Fruit fly (Drosophila melanogaster) whole organism, prepupa: ENCODE data around the gene CG16959.
A peak's percentile ranks its signal among the peaks of the same experiment; 100 is the strongest.

ENCODE experiments used
- Blimp-1 ChIP-seq: fragments of 200-800 bp; sonication (Bioruptor generic); optimal IDR thresholded peaks from 3 replicates; lab custom pipeline; 2017; ENCODE audit warnings: missing biosample characterization, missing genetic modification characterization, mild to moderate bottlenecking, moderate library complexity, missing genetic modification reagents
- CG11294 ChIP-seq: fragments of 200-800 bp; sonication (Bioruptor generic); IDR thresholded peaks from 2 replicates; pipeline ENCODE4 v1.3.6; 2022; ENCODE audit warnings: missing biosample characterization, missing genetic modification characterization
- CG11762 ChIP-seq: fragments of 200-800 bp; sonication (Bioruptor generic); optimal IDR thresholded peaks from 3 replicates; lab custom pipeline; 2016; ENCODE audit warnings: missing biosample characterization, missing genetic modification characterization; ENCODE audit not compliant: insufficient read depth
- CG11902 ChIP-seq: fragments of 200-800 bp; sonication (Bioruptor generic); optimal IDR thresholded peaks from 3 replicates; lab custom pipeline; 2016; ENCODE audit warnings: missing biosample characterization, missing genetic modification characterization
- CG15336 ChIP-seq: fragments of 200-800 bp; sonication (Bioruptor generic); IDR thresholded peaks from 2 replicates; pipeline ENCODE4 v1.3.6; 2022; ENCODE audit warnings: missing biosample characterization, missing genetic modification characterization
- CG1621 ChIP-seq: fragments of 200-800 bp; sonication (Bioruptor generic); optimal IDR thresholded peaks from 3 replicates; lab custom pipeline; 2018; ENCODE audit warnings: missing biosample characterization, mild to moderate bottlenecking, missing genetic modification characterization
- CG16779 ChIP-seq: fragments of 200-800 bp; sonication (Bioruptor generic); optimal IDR thresholded peaks from 3 replicates; lab custom pipeline; 2017; ENCODE audit warnings: missing biosample characterization, mild to moderate bottlenecking, missing genetic modification characterization
- CG3032 ChIP-seq: fragments of 200-800 bp; optimal IDR thresholded peaks from 2 replicates; lab custom pipeline; 2019; ENCODE audit warnings: missing biosample characterization, mild to moderate bottlenecking, missing genetic modification characterization, moderate library complexity
- CG31627 ChIP-seq: fragments of 200-800 bp; sonication (Bioruptor generic); optimal IDR thresholded peaks from 3 replicates; lab custom pipeline; 2016; ENCODE audit warnings: missing biosample characterization, missing genetic modification characterization
- CG32006 ChIP-seq: fragments of 200-800 bp; sonication (Bioruptor generic); optimal IDR thresholded peaks from 3 replicates; lab custom pipeline; 2017; ENCODE audit warnings: missing biosample characterization, mild to moderate bottlenecking, missing genetic modification characterization
- CG34406 ChIP-seq: fragments of 200-800 bp; sonication (Bioruptor generic); optimal IDR thresholded peaks from 3 replicates; lab custom pipeline; 2016; ENCODE audit warnings: missing biosample characterization, missing genetic modification characterization
- CG3919 ChIP-seq: fragments of 200-800 bp; sonication (Bioruptor generic); optimal IDR thresholded peaks from 3 replicates; lab custom pipeline; 2016; ENCODE audit warnings: missing biosample characterization, missing genetic modification characterization
- CG6163 ChIP-seq: fragments of 200-800 bp; sonication (Bioruptor generic); IDR thresholded peaks from 3 replicates; pipeline ENCODE4 v1.3.6; 2022; ENCODE audit warnings: missing biosample characterization, missing genetic modification characterization
- CG6808 ChIP-seq: fragments of 200-800 bp; sonication (Bioruptor generic); optimal IDR thresholded peaks from 3 replicates; lab custom pipeline; 2017; ENCODE audit warnings: missing biosample characterization, missing genetic modification characterization, mild to moderate bottlenecking, moderate library complexity, missing genetic modification reagents
- CG7368 ChIP-seq: fragments of 200-800 bp; sonication (Bioruptor generic); optimal IDR thresholded peaks from 3 replicates; lab custom pipeline; 2016; ENCODE audit warnings: missing biosample characterization, missing genetic modification characterization
- CG8119 ChIP-seq: fragments of 200-800 bp; sonication (Bioruptor generic); IDR thresholded peaks from 3 replicates; pipeline ENCODE4 v1.3.6; 2022; ENCODE audit warnings: missing biosample characterization, missing genetic modification characterization
- CG8319 ChIP-seq: fragments of 200-800 bp; sonication (Bioruptor generic); optimal IDR thresholded peaks from 3 replicates; lab custom pipeline; 2016; ENCODE audit warnings: missing biosample characterization, missing genetic modification characterization
- CG8632 ChIP-seq: fragments of 200-800 bp; sonication (Bioruptor generic); optimal IDR thresholded peaks from 3 replicates; lab custom pipeline; 2016; ENCODE audit warnings: missing biosample characterization, missing genetic modification characterization
- CG9139 ChIP-seq: fragments of 200-800 bp; sonication (Bioruptor generic); optimal IDR thresholded peaks from 3 replicates; lab custom pipeline; 2017; ENCODE audit warnings: missing biosample characterization, mild to moderate bottlenecking, missing genetic modification characterization
- Eip75B ChIP-seq: fragments of 200-800 bp; sonication (Bioruptor generic); optimal IDR thresholded peaks from 3 replicates; lab custom pipeline; 2016; ENCODE audit warnings: missing biosample characterization, missing genetic modification characterization
- Eip93F ChIP-seq: fragments of 200-800 bp; sonication (Bioruptor generic); optimal IDR thresholded peaks from 2 replicates; lab custom pipeline; 2016; ENCODE audit warnings: missing biosample characterization, mild to moderate bottlenecking, missing genetic modification characterization
- Ets96B ChIP-seq: fragments of 200-800 bp; optimal IDR thresholded peaks from 2 replicates; lab custom pipeline; 2019; ENCODE audit warnings: missing biosample characterization, mild to moderate bottlenecking, missing genetic modification characterization, moderate library complexity
- Gug ChIP-seq: fragments of 200-800 bp; sonication (Bioruptor generic); IDR thresholded peaks from 2 replicates; pipeline ENCODE4 v1.3.6; 2022; ENCODE audit warnings: missing biosample characterization, missing genetic modification characterization
- Hr38 ChIP-seq: sonication (Bioruptor generic); optimal IDR thresholded peaks from 2 replicates; lab custom pipeline; 2016; ENCODE audit warnings: missing biosample characterization, missing genetic modification characterization
- Hr39 ChIP-seq: fragments of 200-800 bp; sonication (Bioruptor generic); optimal IDR thresholded peaks from 2 replicates; lab custom pipeline; 2016; ENCODE audit warnings: missing biosample characterization, missing genetic modification characterization
- Lpt ChIP-seq: fragments of 200-800 bp; sonication (Bioruptor generic); optimal IDR thresholded peaks from 3 replicates; lab custom pipeline; 2016; ENCODE audit warnings: missing biosample characterization, missing genetic modification characterization
- Met ChIP-seq: fragments of 200-800 bp; sonication (Bioruptor generic); optimal IDR thresholded peaks from 3 replicates; lab custom pipeline; 2016; ENCODE audit warnings: missing biosample characterization, missing genetic modification characterization
- OdsH ChIP-seq: fragments of 200-800 bp; sonication (Bioruptor generic); optimal IDR thresholded peaks from 3 replicates; lab custom pipeline; 2016; ENCODE audit warnings: missing biosample characterization, missing genetic modification characterization
- Smox ChIP-seq: fragments of 200-800 bp; sonication (Bioruptor generic); optimal IDR thresholded peaks from 3 replicates; lab custom pipeline; 2016; ENCODE audit warnings: missing biosample characterization, missing genetic modification characterization
- Sox102F ChIP-seq: fragments of 200-800 bp; sonication (Bioruptor generic); optimal IDR thresholded peaks from 2 replicates; lab custom pipeline; 2016; ENCODE audit warnings: missing biosample characterization, mild to moderate bottlenecking, missing genetic modification characterization
- Sox14 ChIP-seq: fragments of 200-800 bp; sonication (Bioruptor generic); optimal IDR thresholded peaks from 3 replicates; lab custom pipeline; 2016; ENCODE audit warnings: missing biosample characterization, missing genetic modification characterization
- Sox15 ChIP-seq: fragments of 200-800 bp; sonication (Bioruptor generic); optimal IDR thresholded peaks from 3 replicates; lab custom pipeline; 2016; ENCODE audit warnings: missing biosample characterization, missing genetic modification characterization
- achi ChIP-seq: fragments of 200-800 bp; sonication (Bioruptor generic); optimal IDR thresholded peaks from 3 replicates; lab custom pipeline; 2016; ENCODE audit warnings: missing biosample characterization, missing genetic modification characterization
- acj6 ChIP-seq: fragments of 200-800 bp; sonication (Bioruptor generic); optimal IDR thresholded peaks from 3 replicates; lab custom pipeline; 2016; ENCODE audit warnings: missing biosample characterization, missing genetic modification characterization
- cyc ChIP-seq: fragments of 200-800 bp; sonication (Bioruptor generic); optimal IDR thresholded peaks from 3 replicates; lab custom pipeline; 2016; ENCODE audit warnings: missing biosample characterization, missing genetic modification characterization
- dac ChIP-seq: fragments of 200-800 bp; sonication (Bioruptor generic); optimal IDR thresholded peaks from 2 replicates; lab custom pipeline; 2017; ENCODE audit warnings: missing biosample characterization, mild to moderate bottlenecking, missing genetic modification characterization
- fd59A ChIP-seq: fragments of 200-800 bp; sonication (Bioruptor generic); optimal IDR thresholded peaks from 2 replicates; lab custom pipeline; 2017; ENCODE audit warnings: missing biosample characterization, mild to moderate bottlenecking, missing genetic modification characterization, missing genetic modification reagents
- fkh ChIP-seq: fragments of 200-800 bp; sonication (Bioruptor generic); optimal IDR thresholded peaks from 3 replicates; lab custom pipeline; 2017; ENCODE audit warnings: missing biosample characterization, mild to moderate bottlenecking, missing genetic modification characterization, moderate library complexity
- lz ChIP-seq: fragments of 200-800 bp; sonication (Bioruptor generic); optimal IDR thresholded peaks from 3 replicates; lab custom pipeline; 2016; ENCODE audit warnings: missing biosample characterization, missing genetic modification characterization
- net ChIP-seq: fragments of 200-800 bp; sonication (Bioruptor generic); optimal IDR thresholded peaks from 3 replicates; lab custom pipeline; 2016; ENCODE audit warnings: missing biosample characterization, missing genetic modification characterization
- salr ChIP-seq, 2 experiments: fragments of 200-800 bp; sonication (Bioruptor generic); optimal IDR thresholded peaks; 3 replicates each; lab custom pipeline; 2016 to 2018; ENCODE audit warnings: missing biosample characterization in 2 of 2, missing genetic modification characterization in 2 of 2, mild to moderate bottlenecking in 1 of 2
- spab ChIP-seq: fragments of 200-800 bp; sonication (Bioruptor generic); optimal IDR thresholded peaks from 2 replicates; lab custom pipeline; 2017; ENCODE audit warnings: missing biosample characterization, mild to moderate bottlenecking, missing genetic modification characterization, missing genetic modification reagents
- ss ChIP-seq, 2 experiments: fragments of 200-800 bp; sonication (Bioruptor generic); optimal IDR thresholded peaks; 2 replicates in 1 of 2; 3 replicates in 1 of 2; lab custom pipeline; 2017 to 2018; ENCODE audit warnings: mild to moderate bottlenecking in 2 of 2, missing biosample characterization in 2 of 2, missing genetic modification characterization in 2 of 2, moderate library complexity in 1 of 2
- svp ChIP-seq: fragments of 200-800 bp; sonication (Bioruptor generic); peaks from one replicate; lab custom pipeline; 2016; ENCODE audit warnings: missing biosample characterization, missing genetic modification characterization
- topi ChIP-seq: fragments of 200-800 bp; sonication (Bioruptor generic); optimal IDR thresholded peaks from 3 replicates; lab custom pipeline; 2016; ENCODE audit warnings: missing biosample characterization, missing genetic modification characterization
- vri ChIP-seq: fragments of 200-800 bp; sonication (Bioruptor generic); optimal IDR thresholded peaks from 3 replicates; lab custom pipeline; 2016; ENCODE audit warnings: missing biosample characterization, mild to moderate bottlenecking, missing genetic modification characterization

The CG16959 gene

DNA sequence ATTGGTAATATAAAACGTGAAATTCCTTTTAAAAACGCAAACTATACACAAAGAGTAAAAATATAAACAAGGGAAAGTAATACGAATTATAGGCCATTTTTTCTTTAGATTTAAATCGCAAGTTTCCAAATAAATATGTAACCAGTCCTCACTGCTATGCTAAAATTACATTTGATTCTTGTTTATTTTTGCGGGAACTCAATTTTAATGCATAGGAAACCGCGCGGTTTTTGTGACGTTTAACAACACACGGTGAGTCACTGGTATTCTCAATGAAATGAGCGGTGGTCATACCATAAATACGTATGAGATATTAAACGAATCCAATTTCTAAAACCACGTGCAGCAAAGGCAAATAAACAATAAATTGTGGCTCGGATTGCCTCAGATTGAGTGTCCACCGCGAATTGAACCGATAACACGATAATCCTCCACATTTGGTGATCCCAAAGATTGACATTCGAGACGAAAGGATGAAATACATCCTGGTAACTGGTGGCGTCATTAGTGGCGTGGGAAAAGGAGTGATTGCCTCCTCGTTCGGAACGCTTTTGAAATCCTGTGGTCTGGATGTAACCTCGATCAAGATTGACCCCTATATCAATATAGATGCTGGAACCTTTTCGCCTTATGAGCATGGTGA, 27.1 kb downstream of the CG16959 start, which contains the start of gene Ctps (continued):
- TF ChIP-seq Met (GFP tag; lab: Kevin White, UChicago) (no peak), CG9139 (GFP tag; lab: Kevin White, UChicago) (no peak), topi (GFP tag; lab: Kevin White, UChicago) (peak; percentile 18), CG11762 (no peak), CG8319 (GFP tag; lab: Kevin White, UChicago) (no peak), OdsH (GFP tag; lab: Kevin White, UChicago) (no peak), spab (GFP tag; lab: Kevin White, UChicago) (no peak), Lpt (GFP tag; lab: Kevin White, UChicago) (no peak), CG3919 (GFP tag; lab: Kevin White, UChicago) (no peak), fkh (GFP tag; lab: Kevin White, UChicago) (peak; percentile 63), CG34406 (GFP tag; lab: Kevin White, UChicago) (no peak), CG8119 (GFP tag; lab: Robert Waterston, UW) (no peak), svp (no peak), Smox (GFP tag; lab: Kevin White, UChicago) (no peak), CG31627 (GFP tag; lab: Kevin White, UChicago) (no peak), Ets96B (tag; lab: Kevin White, UChicago) (no peak), fd59A (GFP tag; lab: Kevin White, UChicago) (no peak), Sox14 (GFP tag; lab: Kevin White, UChicago) (peak; percentile 8), Hr38 (GFP tag; lab: Kevin White, UChicago) (no peak), ss (GFP tag; optimal IDR thresholded peaks at IDR 0.05; lab: Kevin White, UChicago) (no peak), CG3032 (tag; lab: Kevin White, UChicago) (no peak), CG1621 (tag; lab: Kevin White, UChicago) (no peak), CG32006 (no peak), CG16779 (tag; lab: Kevin White, UChicago) (no peak), lz (peak; percentile 30), Gug (GFP tag; lab: Robert Waterston, UW) (no peak), vri (GFP tag; lab: Kevin White, UChicago) (no peak), CG7368 (GFP tag; lab: Kevin White, UChicago) (no peak), CG6808 (no peak), Eip93F (GFP tag; lab: Kevin White, UChicago) (no peak), CG11902 (GFP tag; lab: Kevin White, UChicago) (no peak), salr (GFP tag; optimal IDR thresholded peaks at IDR 0.05; lab: Kevin White, UChicago) (no peak), CG8632 (GFP tag; lab: Kevin White, UChicago) (no peak), net (GFP tag; lab: Kevin White, UChicago) (no peak), Blimp-1 (GFP tag; lab: Kevin White, UChicago) (no peak), Sox15 (no peak), achi (GFP tag; lab: Kevin White, UChicago) (no peak), CG15336 (GFP tag; lab: Robert Waterston, UW) (0 out of 2 replicates have a peak, but pooled peaks have one; percentile 18)

DNA sequence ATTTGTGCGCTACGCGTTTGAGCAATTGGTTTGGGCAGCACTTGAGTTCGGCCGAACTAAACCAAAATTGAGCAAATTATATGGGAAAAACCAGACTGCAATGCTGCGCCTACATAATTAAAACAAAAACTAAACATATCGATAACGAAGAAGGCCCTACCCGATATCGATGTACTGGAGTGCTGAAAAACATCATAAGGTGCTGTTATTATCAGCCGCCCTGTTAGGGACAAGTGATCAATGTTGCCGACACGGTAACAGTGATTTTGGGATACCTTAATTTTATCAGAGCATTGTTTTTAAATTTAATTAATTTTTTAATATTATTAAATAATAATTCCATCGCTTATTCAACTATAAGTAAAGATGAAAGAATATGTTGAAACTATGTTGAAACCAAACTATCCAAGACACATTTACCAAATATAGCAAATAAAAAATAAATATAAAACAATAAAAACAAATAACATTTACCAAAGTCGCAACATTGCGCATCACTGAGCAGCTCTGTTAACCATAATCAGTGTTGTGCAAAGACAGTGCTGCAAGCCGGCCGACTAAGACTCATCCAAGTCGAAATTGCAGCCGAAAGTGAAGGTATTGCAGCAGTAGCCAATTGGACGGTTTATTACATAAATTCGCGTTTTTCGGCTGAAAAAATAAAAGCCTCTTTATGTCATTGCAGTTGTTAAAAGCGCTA, 30.4 kb downstream of the CG16959 start, which contains the start of the genes sstn, Plp and GlyRS:
Gene sstn (minus strand): TSS at position 131 of the 700 bp plus-strand sequence.
Gene Plp (minus strand): TSS at position 136 of the 700 bp plus-strand sequence.
Gene GlyRS (plus strand): TSS at position 554 of the 700 bp plus-strand sequence.
- TF ChIP-seq Eip93F (GFP tag; lab: Kevin White, UChicago) (peak; percentile 19), CG8632 (GFP tag; lab: Kevin White, UChicago) (peak; percentile 28), Hr39 (GFP tag; lab: Kevin White, UChicago) (no peak), Gug (GFP tag; lab: Robert Waterston, UW) (no peak), achi (GFP tag; lab: Kevin White, UChicago) (peak; percentile 33), CG6163 (GFP tag; lab: Robert Waterston, UW) (no peak), OdsH (GFP tag; lab: Kevin White, UChicago) (peak; percentile 41), CG15336 (GFP tag; lab: Robert Waterston, UW) (0 out of 2 replicates have a peak, but pooled peaks have one; percentile 23), Blimp-1 (GFP tag; lab: Kevin White, UChicago) (peak; percentile 33), svp (peak; percentile 60), Met (GFP tag; lab: Kevin White, UChicago) (peak; percentile 18), Sox14 (GFP tag; lab: Kevin White, UChicago) (no peak), cyc (GFP tag; lab: Kevin White, UChicago) (no peak), Eip75B (GFP tag; lab: Kevin White, UChicago) (peak; percentile 12), CG11902 (GFP tag; lab: Kevin White, UChicago) (no peak), CG7368 (GFP tag; lab: Kevin White, UChicago) (no peak), CG11294 (GFP tag; lab: Robert Waterston, UW) (no peak), fkh (GFP tag; lab: Kevin White, UChicago) (no peak), CG8319 (GFP tag; lab: Kevin White, UChicago) (no peak), ss (GFP tag; optimal IDR thresholded peaks at IDR 0.05; lab: Kevin White, UChicago) (peak in 1 of 2 experiments; percentile 33), CG6808 (no peak), Sox102F (GFP tag; lab: Kevin White, UChicago) (no peak), Sox15 (no peak), dac (no peak), Lpt (GFP tag; lab: Kevin White, UChicago) (no peak), acj6 (GFP tag; lab: Kevin White, UChicago) (peak; percentile 36)
